Fruit fly (Drosophila melanogaster): Measurements from ENCODE around the gene CG15531.

The CG15531 gene

DNA sequence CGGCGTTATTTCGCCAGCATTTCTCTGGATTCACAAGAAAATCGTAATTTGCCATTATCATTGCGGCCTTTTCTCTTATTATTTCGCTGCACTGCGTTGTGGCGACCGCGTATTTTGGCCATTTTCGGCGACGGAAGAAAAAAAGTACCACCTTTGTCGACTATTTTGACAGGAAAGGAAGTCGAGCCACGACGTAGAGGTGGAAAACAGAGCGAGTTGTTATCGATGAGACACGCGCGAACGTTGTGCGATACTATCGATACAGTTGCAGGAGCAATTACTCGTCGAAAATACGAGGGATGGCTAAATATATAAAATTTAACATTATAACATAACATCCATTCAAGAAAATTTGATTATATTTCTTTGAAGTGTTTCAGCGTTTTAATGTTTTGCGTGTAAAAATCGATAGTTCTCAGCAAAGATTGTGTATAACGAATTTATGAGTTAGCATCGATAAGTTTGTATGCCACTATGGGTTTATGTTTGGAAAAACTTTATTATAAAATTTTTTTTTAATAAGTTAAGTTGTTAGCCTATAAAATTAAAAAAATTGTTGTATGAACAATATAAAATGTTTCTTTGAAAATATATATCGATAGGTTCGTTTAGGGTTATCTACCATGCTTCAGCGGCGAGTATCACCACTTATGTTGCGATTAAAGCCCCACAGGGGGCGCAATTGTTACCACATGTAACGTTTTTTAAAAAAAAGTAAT is 12.9 kb upstream of the CG15531 start, which contains the start of gene RpS7 (continued):
- TF ChIP-seq bbx (GFP tag; IDR thresholded peaks at IDR 0.05; ENCODE audit: partially characterized antibody) (peak; percentile 96), slou (GFP tag; optimal IDR thresholded peaks at IDR 0.05) (peak; percentile 23), CG32532 (GFP tag; IDR thresholded peaks at IDR 0.05) (peak; percentile 83), CG11093 (GFP tag; IDR thresholded peaks at IDR 0.05) (peak; percentile 53; the same call in 2 of the 3 replicates), ara (GFP tag; IDR thresholded peaks at IDR 0.05) (peak; percentile 61), Hr39 (optimal IDR thresholded peaks at IDR 0.05) (no peak), al (GFP tag; IDR thresholded peaks at IDR 0.05) (no peak; the same call in 1 of the 2 replicates), gsb-n (tag; optimal IDR thresholded peaks at IDR 0.05) (peak; percentile 46), dimm (GFP tag; IDR thresholded peaks at IDR 0.05) (peak; percentile 18; the same call in 1 of the 2 replicates), abd-A (tag; optimal IDR thresholded peaks at IDR 0.05) (no peak), exex (tag; optimal IDR thresholded peaks at IDR 0.05) (peak; percentile 39), E2f1 (GFP tag; IDR thresholded peaks at IDR 0.05) (peak; percentile 62), CG12104 (GFP tag; optimal IDR thresholded peaks at IDR 0.05) (peak; percentile 70), Asciz (GFP tag; optimal IDR thresholded peaks at IDR 0.05) (peak; percentile 78), bab2 (GFP tag; optimal IDR thresholded peaks at IDR 0.05) (peak; percentile 23), CG11695 (GFP tag; IDR thresholded peaks at IDR 0.05) (peak; percentile 79), Atf-2 (GFP tag; optimal IDR thresholded peaks at IDR 0.05) (peak; percentile 7), CG4707 (GFP tag; optimal IDR thresholded peaks at IDR 0.05) (peak; percentile 85), repo (GFP tag; optimal IDR thresholded peaks at IDR 0.05) (peak; percentile 6), CG4404 (GFP tag; IDR thresholded peaks at IDR 0.05) (peak; percentile 28; the same call in 1 of the 2 replicates), lbe (GFP tag; optimal IDR thresholded peaks at IDR 0.05) (peak; percentile 75), CG10209 (GFP tag; optimal IDR thresholded peaks at IDR 0.05) (peak; percentile 64), CkIIα-i1 (GFP tag; IDR thresholded peaks at IDR 0.05) (no peak), CG11398 (GFP tag; optimal IDR thresholded peaks at IDR 0.05) (peak; percentile 41), CG5180 (GFP tag; optimal IDR thresholded peaks at IDR 0.05) (peak; percentile 69), CG16813 (GFP tag; IDR thresholded peaks at IDR 0.05; ENCODE audit: partially characterized antibody) (peak; percentile 98), CG3726 (GFP tag; IDR thresholded peaks at IDR 0.05) (peak; percentile 76), YL-1 (GFP tag; optimal IDR thresholded peaks at IDR 0.05) (peak; percentile 83), ab (GFP tag; optimal IDR thresholded peaks at IDR 0.05) (no peak), Tbp (GFP tag; optimal IDR thresholded peaks at IDR 0.05) (no peak), fd102C (GFP tag; optimal IDR thresholded peaks at IDR 0.05) (peak; percentile 63), CG4360 (GFP tag; IDR thresholded peaks at IDR 0.05) (peak; percentile 43; the same call in 1 of the 2 replicates), CG5245 (GFP tag; optimal IDR thresholded peaks at IDR 0.05) (peak; percentile 35), Nf-YB (GFP tag; optimal IDR thresholded peaks at IDR 0.05) (peak; percentile 49), Opbp (GFP tag; IDR thresholded peaks at IDR 0.05; ENCODE audit: partially characterized antibody) (peak; percentile 95), tio (GFP tag; optimal IDR thresholded peaks at IDR 0.05) (peak; percentile 58), ERR (GFP tag; optimal IDR thresholded peaks at IDR 0.05) (no peak), p53 (GFP tag; optimal IDR thresholded peaks at IDR 0.05) (no peak), CG6175 (GFP tag; IDR thresholded peaks at IDR 0.05) (peak; percentile 67; the same call in 1 of the 3 replicates), amos (GFP tag; IDR thresholded peaks at IDR 0.05; ENCODE audit: partially characterized antibody) (peak; percentile 96), Bdp1 (GFP tag; optimal IDR thresholded peaks at IDR 0.05) (peak; percentile 53), Hmx (GFP tag; optimal IDR thresholded peaks at IDR 0.05) (no peak), CG13424 (tag; optimal IDR thresholded peaks at IDR 0.05) (peak; percentile 20), CG33557 (GFP tag; optimal IDR thresholded peaks at IDR 0.05) (peak; percentile 50), HLH4C (GFP tag; IDR thresholded peaks at IDR 0.05; ENCODE audit: partially characterized antibody) (peak; percentile 96), sens-2 (GFP tag; IDR thresholded peaks at IDR 0.05) (peak; percentile 81), CG4424 (GFP tag; optimal IDR thresholded peaks at IDR 0.05) (peak; percentile 78), CG30403 (GFP tag; optimal IDR thresholded peaks at IDR 0.05) (peak; percentile 61), Xrp1 (GFP tag; IDR thresholded peaks at IDR 0.05) (peak; percentile 29; the same call in 1 of the 2 replicates), cas (GFP tag; IDR thresholded peaks at IDR 0.05) (no peak)

Data from whole organism, embryonic.